Worm (Caenorhabditis elegans) whole organism, L3 larva: ENCODE results near the gene str-247.

Experiments used
- aly-2 ChIP-seq: fragments of 150-350 bp; optimal IDR thresholded peaks from 2 replicates; lab custom pipeline; 2014; ENCODE audit warnings: missing biosample characterization, missing genetic modification characterization
- ceh-82 ChIP-seq: fragments of 150-350 bp; optimal IDR thresholded peaks from 2 replicates; lab custom pipeline; 2014; ENCODE audit warnings: missing biosample characterization, missing genetic modification characterization
- ceh-9 ChIP-seq: sonication (generic microtip); optimal IDR thresholded peaks from 2 replicates; lab custom pipeline; 2018; ENCODE audit warnings: missing biosample characterization, missing genetic modification characterization
- elt-3 ChIP-seq, 3 experiments: fragments of 150-350 bp in 1 of 3; sonication (generic microtip) in 2 of 3; optimal IDR thresholded peaks; 2 replicates in 2 of 3; 4 replicates in 1 of 3; lab custom pipeline; 2014 to 2017; ENCODE audit warnings: missing biosample characterization in 3 of 3, missing genetic modification characterization in 3 of 3
- lsy-12 ChIP-seq: sonication (generic microtip); optimal IDR thresholded peaks from 2 replicates; lab custom pipeline; 2016; ENCODE audit warnings: mild to moderate bottlenecking, missing genetic modification characterization, missing compliant biosample characterization
- nhr-12 ChIP-seq: fragments of 150-350 bp; optimal IDR thresholded peaks from 2 replicates; lab custom pipeline; 2014; ENCODE audit warnings: missing biosample characterization, missing genetic modification characterization
- nhr-25 ChIP-seq: sonication (generic microtip); optimal IDR thresholded peaks from 2 replicates; lab custom pipeline; 2017; ENCODE audit warnings: missing biosample characterization, missing genetic modification characterization
- snpc-4 ChIP-seq: fragments of 150-350 bp; optimal IDR thresholded peaks from 2 replicates; lab custom pipeline; 2014; ENCODE audit warnings: missing biosample characterization, missing genetic modification characterization
- ztf-11 ChIP-seq: fragments of 150-350 bp; optimal IDR thresholded peaks from 2 replicates; lab custom pipeline; 2014; ENCODE audit warnings: missing biosample characterization, missing genetic modification characterization
- ztf-4 ChIP-seq: fragments of 150-350 bp; optimal IDR thresholded peaks from 2 replicates; lab custom pipeline; 2014; ENCODE audit warnings: missing biosample characterization, missing genetic modification characterization

ce11 chrV:3916480-3916879 is 37.4 kb upstream of the str-247 start, which contains the start of gene srx-67:
- TF ChIP-seq snpc-4 (tag; lab: Kevin White, UChicago) (no peak), ztf-4 (tag; lab: Kevin White, UChicago) (no peak), nhr-25 (tag; lab: Kevin White, UChicago) (no peak), aly-2 (tag; lab: Kevin White, UChicago) (no peak), elt-3 (tag; optimal IDR thresholded peaks at IDR 0.05; lab: Kevin White, UChicago) (no peak), ceh-82 (tag; lab: Kevin White, UChicago) (no peak), lsy-12 (tag; lab: Kevin White, UChicago) (no peak), ztf-11 (no peak), nhr-12 (tag; lab: Kevin White, UChicago) (no peak), ceh-9 (tag; lab: Kevin White, UChicago) (no peak)
